Worm (Caenorhabditis elegans): Measurements from ENCODE around the gene grl-27.

DNA sequence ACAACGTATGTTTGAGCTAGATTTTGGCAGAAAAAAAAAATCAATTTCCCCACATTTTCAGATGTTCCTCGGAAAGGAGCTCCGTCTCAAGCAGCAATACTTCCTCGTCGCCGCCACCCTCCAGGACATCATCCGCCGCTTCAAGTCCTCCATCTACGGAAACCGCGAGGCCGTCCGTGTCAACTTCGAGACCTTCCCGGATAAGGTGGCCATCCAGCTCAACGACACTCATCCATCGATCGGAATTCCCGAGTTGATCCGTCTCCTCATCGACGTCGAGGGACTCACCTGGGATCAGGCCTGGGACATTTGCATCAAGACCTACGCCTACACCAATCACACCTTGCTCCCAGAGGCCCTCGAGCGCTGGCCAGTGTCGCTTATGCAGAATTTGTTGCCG is 7.0 kb upstream of the grl-27 start:
- no peak for TF ChIP-seq unc-62 (GFP tag; optimal IDR thresholded peaks at IDR 0.05)
- no peak for TF ChIP-seq nhr-12 (tag; optimal IDR thresholded peaks at IDR 0.05)
- no peak for TF ChIP-seq nhr-237 (tag; optimal IDR thresholded peaks at IDR 0.05)
- no peak for TF ChIP-seq elt-3 (tag; optimal IDR thresholded peaks at IDR 0.05)
- no peak for TF ChIP-seq blmp-1 (tag; optimal IDR thresholded peaks at IDR 0.05)
- TF ChIP-seq hlh-1 (tag; optimal IDR thresholded peaks at IDR 0.05): no peak
- TF ChIP-seq ztf-11 (tag; optimal IDR thresholded peaks at IDR 0.05): no peak
- TF ChIP-seq lin-13 (tag; optimal IDR thresholded peaks at IDR 0.05): no peak
